Fruit fly (Drosophila melanogaster) S2 (cell line): Measurements from ENCODE around the gene CG12009.

ENCODE experiments used
- CG8478 ChIP-seq: fragments of >200 bp; optimal IDR thresholded peaks from 2 replicates; lab custom pipeline; 2018
- CTCF ChIP-seq, 2 experiments: fragments of >200 bp; optimal IDR thresholded peaks; 2 replicates each; lab custom pipeline; 2018

dm6 chr3L:3337345-3337928 lies 46.2 kb downstream of the CG12009 start:
- TF ChIP-seq CG8478: no peak
- TF ChIP-seq CTCF (optimal IDR thresholded peaks at IDR 0.05; lab: Kevin White, UChicago): no peak
